Worm (Caenorhabditis elegans): Measurements from ENCODE around the gene F08D12.2.

Gene F08D12.2

ce11 chrII:2747956-2748621 lies 33.4 kb upstream of the F08D12.2 start (continued):
- TF ChIP-seq sma-3 (GFP tag; optimal IDR thresholded peaks at IDR 0.05), result no peak

DNA sequence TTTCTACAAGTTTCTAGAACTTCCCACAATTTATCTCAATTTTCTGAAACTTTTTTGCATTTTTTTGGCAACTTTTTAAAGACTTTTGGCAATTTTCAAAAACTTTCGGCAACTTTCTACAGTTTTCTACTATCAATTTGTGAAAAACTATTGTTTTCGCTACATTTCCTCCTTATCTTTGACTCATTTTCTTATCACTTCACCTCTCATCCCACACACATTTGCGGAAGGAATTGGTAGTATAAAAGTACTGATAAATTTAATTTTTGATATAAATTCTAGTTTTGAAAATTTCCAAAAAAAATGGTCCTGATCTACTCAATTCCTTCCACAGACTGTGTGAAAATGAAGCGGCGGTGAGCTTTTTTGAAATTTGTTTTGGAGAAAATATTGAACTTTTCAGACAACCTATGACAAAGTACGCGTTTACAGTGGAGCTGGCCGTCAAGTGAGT lies 31.8 kb upstream of the F08D12.2 start, which contains the start of gene F29A7.4:
Gene F29A7.4 (plus strand): TSS at position 404 of the 454 bp plus-strand sequence.
- peak; percentile 72 for TF ChIP-seq fos-1 (tag; optimal IDR thresholded peaks at IDR 0.05)
- no peak for TF ChIP-seq nhr-237 (tag; optimal IDR thresholded peaks at IDR 0.05)

DNA sequence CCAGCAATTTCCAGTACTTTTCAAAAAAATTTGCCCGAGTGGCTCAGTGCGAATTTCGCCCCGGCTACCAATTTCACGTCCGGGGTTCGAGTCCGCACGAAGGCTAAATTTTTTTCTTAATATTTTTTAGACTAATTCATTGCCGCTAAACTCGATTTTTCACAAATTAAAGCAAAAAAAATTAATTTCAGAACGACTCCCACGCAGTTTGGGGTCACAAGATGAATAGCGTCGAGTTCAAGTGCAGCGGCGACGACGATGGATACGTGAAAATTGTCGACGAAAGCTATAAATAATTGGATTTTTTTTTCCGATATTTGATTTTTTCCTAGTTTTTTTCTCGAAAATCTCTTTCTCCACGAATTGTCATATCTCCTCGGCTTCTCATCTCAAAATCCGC lies 30.2 kb upstream of the F08D12.2 start:
- TF ChIP-seq ceh-82 (tag; optimal IDR thresholded peaks at IDR 0.05) (no peak), mdl-1 (tag; optimal IDR thresholded peaks at IDR 0.05) (no peak), zag-1 (tag; optimal IDR thresholded peaks at IDR 0.05) (no peak), ZK546.5 (tag; optimal IDR thresholded peaks at IDR 0.05) (no peak), lin-11 (tag; optimal IDR thresholded peaks at IDR 0.05) (no peak), dmd-4 (tag; optimal IDR thresholded peaks at IDR 0.05) (no peak)

ce11 chrII:2752536-2752935 lies 28.9 kb upstream of the F08D12.2 start, which contains the start of gene F29A7.6:
Gene F29A7.6, minus strand, starts transcription at chrII:2752611.
- no peak for TF ChIP-seq fos-1 (tag; optimal IDR thresholded peaks at IDR 0.05)
- TF ChIP-seq crh-2 (tag; optimal IDR thresholded peaks at IDR 0.05), result peak; percentile 32
- TF ChIP-seq sma-3 (GFP tag; optimal IDR thresholded peaks at IDR 0.05), result peak; percentile 66
- TF ChIP-seq F13H6.1 (tag; optimal IDR thresholded peaks at IDR 0.05), result peak; percentile 67
- no peak for TF ChIP-seq nhr-10 (tag; optimal IDR thresholded peaks at IDR 0.05)
- TF ChIP-seq lsy-2 (tag; optimal IDR thresholded peaks at IDR 0.05), result peak in 1 of 2 experiments; percentile 49
- peak; percentile 65 for TF ChIP-seq gmeb-1 (tag; optimal IDR thresholded peaks at IDR 0.05)
- no peak for TF ChIP-seq aly-2 (tag; optimal IDR thresholded peaks at IDR 0.05)
- no peak for TF ChIP-seq sem-4 (tag; optimal IDR thresholded peaks at IDR 0.05)
- TF ChIP-seq mab-5 (tag; optimal IDR thresholded peaks at IDR 0.05), result peak; percentile 3
- TF ChIP-seq lin-13 (GFP tag; optimal IDR thresholded peaks at IDR 0.05), result no peak
- TF ChIP-seq sma-9 (GFP tag; optimal IDR thresholded peaks at IDR 0.05), result peak; percentile 66
- no peak for TF ChIP-seq sma-9 (tag; optimal IDR thresholded peaks at IDR 0.05)
- no peak for TF ChIP-seq nhr-25 (tag; optimal IDR thresholded peaks at IDR 0.05)
- no peak for TF ChIP-seq nhr-21 (tag; optimal IDR thresholded peaks at IDR 0.05)
- TF ChIP-seq unc-55 (GFP tag; optimal IDR thresholded peaks at IDR 0.05), result peak; percentile 57
- TF ChIP-seq C34F6.9 (tag; optimal IDR thresholded peaks at IDR 0.05), result peak; percentile 79
- no peak for TF ChIP-seq R02D3.7 (tag; optimal IDR thresholded peaks at IDR 0.05)
- TF ChIP-seq blmp-1 (tag; optimal IDR thresholded peaks at IDR 0.05; ENCODE audit: insufficient read depth), result no peak
- no peak for TF ChIP-seq mdl-1 (tag; optimal IDR thresholded peaks at IDR 0.05)
- peak; percentile 1 for TF ChIP-seq nhr-129 (tag; optimal IDR thresholded peaks at IDR 0.05)

- no peak for TF ChIP-seq nhr-11 (tag; optimal IDR thresholded peaks at IDR 0.05)
- TF ChIP-seq mab-5 (tag; optimal IDR thresholded peaks at IDR 0.05), result no peak
- no peak for TF ChIP-seq zag-1 (tag; optimal IDR thresholded peaks at IDR 0.05)
- TF ChIP-seq nhr-6 (tag; optimal IDR thresholded peaks at IDR 0.05), result no peak
- TF ChIP-seq fos-1 (tag; optimal IDR thresholded peaks at IDR 0.05), result no peak
- no peak for TF ChIP-seq nhr-77 (tag; optimal IDR thresholded peaks at IDR 0.05)
- TF ChIP-seq elt-1 (tag; optimal IDR thresholded peaks at IDR 0.05), result no peak
- TF ChIP-seq lin-39 (tag; optimal IDR thresholded peaks at IDR 0.05), result no peak
These were observed 28.5 kb upstream of the F08D12.2 start, which contains the start of gene F29A7.3 for ce11 chrII:2752999-2753398. Gene F29A7.3, plus strand, starts transcription at chrII:2753299.

- TF ChIP-seq mdl-1 (tag; optimal IDR thresholded peaks at IDR 0.05) (no peak), lin-13 (GFP tag; optimal IDR thresholded peaks at IDR 0.05) (no peak), nhr-23 (tag; optimal IDR thresholded peaks at IDR 0.05) (no peak), nhr-25 (tag; optimal IDR thresholded peaks at IDR 0.05) (no peak), peb-1 (tag; optimal IDR thresholded peaks at IDR 0.05) (no peak), ztf-1 (GFP tag; conservative IDR thresholded peaks at IDR 0.05) (no peak), blmp-1 (tag; optimal IDR thresholded peaks at IDR 0.05; ENCODE audit: insufficient read depth) (no peak), sma-9 (GFP tag; optimal IDR thresholded peaks at IDR 0.05) (no peak), sma-9 (tag; optimal IDR thresholded peaks at IDR 0.05) (no peak), lsy-2 (tag; optimal IDR thresholded peaks at IDR 0.05) (no peak), nhr-77 (tag; optimal IDR thresholded peaks at IDR 0.05) (no peak), ceh-82 (tag; optimal IDR thresholded peaks at IDR 0.05) (no peak), sma-3 (GFP tag; optimal IDR thresholded peaks at IDR 0.05) (no peak), nhr-6 (tag; optimal IDR thresholded peaks at IDR 0.05) (no peak), ceh-16 (tag; optimal IDR thresholded peaks at IDR 0.05) (no peak), sem-4 (tag; optimal IDR thresholded peaks at IDR 0.05) (no peak)
These were observed 26.9 kb upstream of the F08D12.2 start for ce11 chrII:2754595-2754994.

All from whole organism, L2 larva.